Worm (Caenorhabditis elegans) whole organism, L1 larva: ENCODE measurements around the gene far-6.

Source experiments
- C34B4.2 ChIP-seq: sonication (generic microtip); optimal IDR thresholded peaks from 2 replicates; lab custom pipeline; 2017; ENCODE audit warnings: mild to moderate bottlenecking, missing genetic modification characterization, missing compliant biosample characterization
- aly-2 ChIP-seq: fragments of 150-350 bp; optimal IDR thresholded peaks from 2 replicates; lab custom pipeline; 2014; ENCODE audit warnings: missing biosample characterization, missing genetic modification characterization
- blmp-1 ChIP-seq: fragments of 150-350 bp; optimal IDR thresholded peaks from 2 replicates; lab custom pipeline; 2014; ENCODE audit warnings: missing biosample characterization, missing genetic modification characterization
- dpl-1 ChIP-seq, 3 experiments: fragments of 150-350 bp in 2 of 3; sonication (generic microtip) in 1 of 3; optimal IDR thresholded peaks; 2 replicates each; lab custom pipeline; 2014 to 2017; ENCODE audit warnings: missing biosample characterization in 3 of 3, missing genetic modification characterization in 3 of 3, missing genetic modification reagents in 3 of 3
- egl-27 ChIP-seq, 2 experiments: fragments of 150-350 bp in 1 of 2; sonication (generic microtip); optimal IDR thresholded peaks; 3 replicates each; lab custom pipeline; 2017 to 2018; ENCODE audit warnings: missing biosample characterization in 2 of 2, missing genetic modification characterization in 2 of 2, missing genetic modification reagents in 2 of 2
- lin-13 ChIP-seq: fragments of 150-350 bp; optimal IDR thresholded peaks from 2 replicates; lab custom pipeline; 2014; ENCODE audit warnings: missing biosample characterization, missing genetic modification reagents, missing genetic modification characterization
- lin-39 ChIP-seq: fragments of 150-350 bp; optimal IDR thresholded peaks from 2 replicates; lab custom pipeline; 2014; ENCODE audit warnings: missing biosample characterization, missing genetic modification reagents, missing genetic modification characterization
- pqm-1 ChIP-seq: sonication (generic microtip); optimal IDR thresholded peaks from 3 replicates; lab custom pipeline; 2017; ENCODE audit warnings: missing biosample characterization, missing genetic modification characterization
- snpc-4 ChIP-seq: fragments of 150-350 bp; optimal IDR thresholded peaks from 2 replicates; lab custom pipeline; 2014; ENCODE audit warnings: missing biosample characterization, missing genetic modification characterization
- unc-86 ChIP-seq: sonication (generic microtip); optimal IDR thresholded peaks from 2 replicates; lab custom pipeline; 2016; ENCODE audit warnings: missing genetic modification characterization, missing compliant biosample characterization
- zip-4 ChIP-seq: fragments of 200-800 bp; sonication (Bioruptor generic); optimal IDR thresholded peaks from 2 replicates; lab custom pipeline; 2018; ENCODE audit warnings: mild to moderate bottlenecking, missing genetic modification characterization, moderate library complexity, missing compliant biosample characterization

ce11 chrIV:13282778-13283177, 45.4 kb upstream of the far-6 start, which contains the start of gene cpsf-3:
- no peak for TF ChIP-seq zip-4 (GFP tag; lab: Kevin White, UChicago)
- no peak for TF ChIP-seq snpc-4 (tag; lab: Kevin White, UChicago)
- TF ChIP-seq lin-39 (tag; lab: Kevin White, UChicago): no peak
- TF ChIP-seq unc-86 (tag; lab: Kevin White, UChicago): no peak
- no peak for TF ChIP-seq dpl-1 (GFP tag; optimal IDR thresholded peaks at IDR 0.05; lab: Kevin White, UChicago)
- no peak for TF ChIP-seq blmp-1 (tag; lab: Kevin White, UChicago)
- no peak for TF ChIP-seq pqm-1 (tag; lab: Kevin White, UChicago)
- TF ChIP-seq C34B4.2 (tag; lab: Kevin White, UChicago): no peak
- TF ChIP-seq egl-27 (tag; optimal IDR thresholded peaks at IDR 0.05; lab: Kevin White, UChicago): no peak
- TF ChIP-seq lin-13 (GFP tag; lab: Kevin White, UChicago): no peak
- no peak for TF ChIP-seq aly-2 (tag; lab: Kevin White, UChicago)
